Worm (Caenorhabditis elegans) whole organism, midembryonic: ENCODE results near the gene ZC443.7.

Experiments
- T22C8.4 ChIP-seq: fragments of 200-800 bp; sonication (Bioruptor generic); IDR thresholded peaks from 2 replicates; pipeline ENCODE4 v1.3.6; 2022; ENCODE audit warnings: missing genetic modification characterization, missing compliant biosample characterization
- cog-1 ChIP-seq: sonication (generic microtip); optimal IDR thresholded peaks from 2 replicates; lab custom pipeline; 2016; ENCODE audit warnings: missing genetic modification characterization, missing compliant biosample characterization
- flt-1 ChIP-seq: fragments of 200-800 bp; sonication (Bioruptor generic); IDR thresholded peaks from 2 replicates; pipeline ENCODE4 v1.3.6; 2022; ENCODE audit warnings: missing genetic modification characterization, missing compliant biosample characterization
- klf-2 ChIP-seq: fragments of 200-800 bp; sonication (Bioruptor generic); conservative IDR thresholded peaks from 2 replicates; pipeline ENCODE4 v1.3.6; 2022; ENCODE audit warnings: missing genetic modification reagents, missing genetic modification characterization, missing compliant biosample characterization
- med-1 ChIP-seq: sonication (generic microtip); optimal IDR thresholded peaks from 2 replicates; lab custom pipeline; 2017; ENCODE audit warnings: missing genetic modification characterization, mild to moderate bottlenecking, missing compliant biosample characterization, antibody characterized with exemption, missing genetic modification reagents; ENCODE audit not compliant: insufficient read depth
- ref-1 ChIP-seq: fragments of 200-800 bp; sonication (Bioruptor generic); conservative IDR thresholded peaks from 2 replicates; pipeline ENCODE4 v1.3.6; 2022; ENCODE audit warnings: missing genetic modification reagents, missing genetic modification characterization, missing compliant biosample characterization
- tab-1 ChIP-seq: fragments of 200-800 bp; sonication (Bioruptor generic); IDR thresholded peaks from 2 replicates; pipeline ENCODE4 v1.3.6; 2022; ENCODE audit warnings: missing genetic modification characterization, missing compliant biosample characterization
- ztf-23 ChIP-seq: fragments of 200-800 bp; sonication (Bioruptor generic); IDR thresholded peaks from 2 replicates; pipeline ENCODE4 v1.3.6; 2022; ENCODE audit warnings: missing genetic modification reagents, missing genetic modification characterization, missing compliant biosample characterization
- ztf-29 ChIP-seq: fragments of 200-800 bp; sonication (Bioruptor generic); IDR thresholded peaks from 2 replicates; pipeline ENCODE4 v1.3.6; 2022; ENCODE audit warnings: missing genetic modification reagents, missing genetic modification characterization, missing compliant biosample characterization

- TF ChIP-seq cog-1 (tag; lab: Kevin White, UChicago) (no peak), ztf-23 (GFP tag; lab: Robert Waterston, UW) (no peak), tab-1 (GFP tag; lab: Robert Waterston, UW) (no peak), ref-1 (GFP tag; lab: Robert Waterston, UW) (no peak), T22C8.4 (GFP tag; lab: Robert Waterston, UW) (no peak), klf-2 (GFP tag; lab: Robert Waterston, UW) (no peak), flt-1 (GFP tag; lab: Robert Waterston, UW) (no peak), med-1 (GFP tag; lab: Kevin White, UChicago) (no peak), ztf-29 (GFP tag; lab: Robert Waterston, UW) (no peak)
These were observed 9.3 kb upstream of the ZC443.7 start for ce11 chrV:12796908-12797490.
